Worm (Caenorhabditis elegans): ENCODE results near the gene tbc-3.

DNA sequence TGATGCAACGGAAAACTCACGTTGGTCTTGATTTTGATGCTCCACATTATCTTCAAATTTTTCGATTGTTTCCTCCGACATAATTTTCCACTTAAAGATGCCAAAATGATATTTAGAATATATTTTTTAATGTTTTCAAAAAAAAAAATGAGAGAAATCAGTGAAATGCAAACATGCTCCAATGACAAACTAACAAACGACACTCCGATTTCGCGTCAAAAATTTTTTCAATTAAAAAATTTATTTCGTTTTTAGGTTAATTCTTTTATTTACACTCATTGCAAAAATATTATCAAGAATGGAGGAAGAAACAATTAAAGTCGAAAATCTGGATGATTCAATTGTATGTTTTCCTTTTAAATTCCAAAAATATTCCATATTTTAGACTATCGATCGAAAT, 33.2 kb downstream of the tbc-3 start, which contains the start of the genes trmt-10A and F25H8.2:
- TF ChIP-seq klf-2 (GFP tag; conservative IDR thresholded peaks at IDR 0.05) (no peak), ref-1 (GFP tag; conservative IDR thresholded peaks at IDR 0.05) (no peak), ztf-29 (GFP tag; IDR thresholded peaks at IDR 0.05) (no peak), med-1 (GFP tag; optimal IDR thresholded peaks at IDR 0.05; ENCODE audit: insufficient read depth) (no peak), flt-1 (GFP tag; IDR thresholded peaks at IDR 0.05) (no peak), ztf-23 (GFP tag; IDR thresholded peaks at IDR 0.05) (no peak), cog-1 (tag; optimal IDR thresholded peaks at IDR 0.05) (no peak), T22C8.4 (GFP tag; IDR thresholded peaks at IDR 0.05) (no peak)

All from whole organism, midembryonic.